Fruit fly (Drosophila melanogaster): ENCODE measurements around the gene Mical.

DNA sequence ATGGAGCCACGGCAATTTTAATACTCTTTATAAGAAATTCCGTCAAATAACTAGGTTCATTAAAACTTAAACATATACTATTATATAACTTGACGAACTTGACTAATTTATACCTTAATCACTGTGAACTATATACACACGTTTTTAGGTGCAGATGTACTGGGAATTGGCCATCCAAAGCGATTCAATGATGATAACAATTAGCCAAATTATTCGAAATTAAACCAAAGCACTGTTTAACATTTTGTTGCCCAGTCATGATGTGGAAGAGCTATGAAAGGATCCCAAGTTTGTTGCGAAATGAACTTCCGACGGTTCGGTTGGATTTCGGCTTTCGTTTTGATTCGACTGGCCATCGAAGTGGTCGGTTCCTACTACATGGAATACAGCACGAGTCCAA lies 19.6 kb upstream of the Mical start, which contains the start of gene CG33630:
- TF ChIP-seq CG8478 (optimal IDR thresholded peaks at IDR 0.05) (no peak), usp (GFP tag; optimal IDR thresholded peaks at IDR 0.05) (no peak), Dll (optimal IDR thresholded peaks at IDR 0.05) (no peak), psq (optimal IDR thresholded peaks at IDR 0.05) (no peak), EcR (GFP tag; optimal IDR thresholded peaks at IDR 0.05) (no peak), pan (optimal IDR thresholded peaks at IDR 0.05) (no peak)

All from whole organism.